Worm (Caenorhabditis elegans): Measurements from ENCODE around the gene hif-1.

hif-1 gene

DNA sequence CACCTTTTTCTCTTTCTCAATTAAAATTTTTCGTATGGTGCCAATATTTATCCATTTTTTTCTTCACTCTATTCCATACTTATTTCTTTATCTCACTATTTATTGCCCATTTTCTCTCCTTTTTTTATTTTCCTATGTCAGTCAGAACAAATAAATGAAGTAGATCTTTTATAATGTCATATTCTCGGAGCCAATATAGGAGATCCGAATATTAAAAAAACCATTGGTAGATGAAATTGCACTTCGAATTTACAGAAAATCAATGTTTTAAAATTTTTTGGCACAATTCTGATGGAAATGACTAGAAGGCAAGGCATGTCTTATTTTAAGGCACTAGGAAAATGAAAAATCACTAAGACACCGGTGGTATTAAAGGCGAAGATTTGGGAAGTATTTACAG is 10.4 kb downstream of the hif-1 start:
- no peak for TF ChIP-seq unc-62 (GFP tag; optimal IDR thresholded peaks at IDR 0.05)

DNA sequence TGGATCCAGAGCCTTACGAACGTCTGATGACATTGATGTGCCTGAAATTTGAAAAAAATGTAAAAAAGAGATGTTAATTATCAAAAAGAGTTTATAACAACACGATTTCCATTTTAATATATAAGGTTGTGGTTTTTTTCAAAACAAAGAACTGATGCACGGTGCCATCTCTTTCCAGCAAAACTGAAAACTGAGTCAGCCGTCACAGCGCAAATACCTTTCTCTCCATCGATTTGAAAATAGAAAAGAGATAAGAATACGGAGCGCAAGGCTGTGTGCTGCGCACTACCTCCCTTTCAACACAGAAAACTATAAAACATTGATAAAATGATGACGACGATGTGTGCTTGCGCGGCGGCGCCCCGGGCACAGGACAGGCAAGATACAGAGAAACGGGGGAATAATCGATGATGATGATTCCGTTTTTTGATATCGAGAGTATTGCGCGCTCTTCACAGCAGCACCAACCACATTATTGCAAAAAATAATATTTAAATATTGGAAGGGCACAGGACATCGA is 12.2 kb downstream of the hif-1 start, which contains the start of gene Y44A6D.3:
Gene Y44A6D.3, minus strand, starts transcription at position 51 of the 520 bp plus-strand sequence.
- no peak for TF ChIP-seq unc-62 (GFP tag; optimal IDR thresholded peaks at IDR 0.05)

DNA sequence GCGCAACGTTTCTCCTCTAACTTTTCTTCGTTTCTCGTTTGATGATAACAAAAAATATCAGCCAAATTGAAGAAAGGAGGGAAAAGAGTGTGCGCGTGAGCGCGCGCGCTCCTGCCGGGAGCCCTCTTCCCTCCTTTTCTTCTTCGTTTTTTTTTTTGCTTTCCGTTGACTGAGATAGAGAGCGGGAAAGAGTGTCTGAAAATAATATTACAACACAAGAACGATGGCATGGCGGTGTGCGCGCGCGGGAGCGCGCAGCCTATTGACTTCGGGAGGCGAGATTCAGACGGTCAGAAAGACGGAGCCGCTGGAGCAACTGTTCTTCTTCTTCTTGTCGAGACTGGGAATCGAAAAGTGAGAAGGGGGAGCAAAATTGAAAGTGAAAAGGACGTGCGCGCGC is 13.6 kb downstream of the hif-1 start:
- no peak for TF ChIP-seq unc-62 (GFP tag; optimal IDR thresholded peaks at IDR 0.05)

DNA sequence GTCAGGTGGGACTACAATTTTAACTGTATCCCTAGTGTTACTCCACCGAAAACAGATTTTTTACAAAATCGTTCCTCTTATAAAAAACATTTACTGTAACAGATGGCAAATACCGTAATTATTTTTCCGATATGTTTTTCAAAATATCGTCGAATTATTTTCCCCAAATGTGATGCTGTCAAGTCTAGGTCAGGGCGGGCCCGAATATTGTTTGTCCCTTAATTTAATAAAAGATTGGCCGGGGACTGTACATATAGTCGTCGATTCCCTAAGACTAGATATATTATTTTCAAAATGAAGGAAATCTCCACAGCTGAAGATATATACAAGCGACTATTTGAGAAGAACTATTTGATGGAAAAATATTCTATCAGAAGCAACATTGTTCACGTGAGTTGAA is 17.7 kb downstream of the hif-1 start, which contains the start of gene sdf-9:
Gene sdf-9, plus strand, starts transcription at position 301 of the 400 bp plus-strand sequence.
- no peak for TF ChIP-seq unc-62 (GFP tag; optimal IDR thresholded peaks at IDR 0.05)

DNA sequence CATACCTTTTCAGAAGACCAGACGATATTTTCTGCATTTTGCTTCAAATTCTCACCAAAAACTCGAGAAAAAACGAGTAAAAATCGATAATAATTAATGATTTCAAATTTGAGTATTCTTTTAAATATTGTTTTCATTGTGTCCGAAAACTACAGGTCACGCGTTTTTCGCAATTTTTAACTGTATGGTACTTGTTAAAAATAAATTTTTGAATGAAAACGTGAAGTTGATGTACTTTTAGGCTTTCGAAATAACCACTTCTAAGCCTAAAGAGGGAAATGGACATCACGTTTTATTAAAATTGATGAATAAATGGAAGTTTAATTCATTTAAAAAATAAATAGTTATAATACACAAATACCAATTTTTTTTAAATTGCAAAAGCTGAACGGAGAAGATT is 22.7 kb downstream of the hif-1 start, which contains the start of gene Y44A6D.5:
Gene Y44A6D.5, minus strand, starts transcription at position 101 of the 400 bp plus-strand sequence.
- no peak for TF ChIP-seq unc-62 (GFP tag; optimal IDR thresholded peaks at IDR 0.05)

DNA sequence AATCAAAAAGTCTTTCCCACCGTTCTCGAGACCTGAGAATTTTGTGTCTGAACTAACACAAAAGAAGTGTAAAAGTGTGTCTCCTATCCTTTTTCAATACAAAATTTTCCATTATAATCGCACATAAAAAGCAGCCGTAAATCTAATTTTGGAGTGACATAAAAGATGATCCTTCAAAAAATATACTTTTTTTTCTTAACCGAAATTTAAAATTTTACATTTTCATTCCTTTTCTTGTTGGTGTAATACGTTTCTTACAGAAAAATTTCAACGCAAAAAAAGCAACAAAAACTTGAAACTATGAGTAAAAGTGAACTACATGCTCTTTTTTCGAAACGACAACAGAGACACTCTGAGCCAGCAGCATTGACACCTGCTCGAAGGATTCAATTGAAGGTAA is 26.8 kb downstream of the hif-1 start, which contains the start of gene Y44A6D.6:
Gene Y44A6D.6, plus strand, starts transcription at position 301 of the 400 bp plus-strand sequence.
- TF ChIP-seq unc-62 (GFP tag; optimal IDR thresholded peaks at IDR 0.05) = no peak

DNA sequence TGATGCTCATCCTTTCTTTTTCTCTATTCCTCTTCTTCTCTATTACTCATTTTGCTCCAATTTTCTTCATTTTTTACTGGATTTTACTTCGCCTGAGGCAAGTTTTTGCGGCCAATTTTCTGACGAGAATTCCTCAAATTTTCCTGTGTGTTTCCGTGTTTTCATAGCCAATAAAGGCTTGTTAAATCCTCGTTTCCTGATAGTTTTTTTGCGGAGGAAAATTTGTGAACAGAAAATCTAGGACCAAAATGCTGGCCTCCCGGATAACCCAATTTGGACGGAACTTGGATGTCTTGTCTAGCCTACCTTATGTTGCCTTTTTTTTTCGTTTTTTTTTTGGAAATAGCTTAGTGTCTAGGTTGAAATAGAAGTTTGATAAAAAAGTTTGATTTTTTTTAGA is 33.4 kb downstream of the hif-1 start:
- no peak for TF ChIP-seq unc-62 (GFP tag; optimal IDR thresholded peaks at IDR 0.05)

DNA sequence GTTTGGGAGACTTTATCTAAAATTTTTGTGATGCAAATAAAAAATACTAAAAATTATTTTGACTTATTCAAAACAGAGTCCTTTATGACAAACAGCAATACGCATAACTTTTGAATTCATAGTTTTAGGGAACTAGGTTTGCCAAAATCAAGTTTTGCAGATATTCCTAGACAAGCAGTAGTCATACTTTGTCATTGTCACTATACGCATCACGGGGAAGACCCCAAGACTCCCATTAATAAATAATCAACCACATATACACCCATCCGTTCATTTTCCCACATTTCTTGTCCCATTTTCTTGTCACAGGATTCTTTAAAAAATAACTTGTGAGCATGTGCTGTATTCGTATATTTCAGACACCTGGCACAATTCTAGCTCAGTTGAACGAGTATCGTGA is 34.2 kb downstream of the hif-1 start, which contains the start of gene Y44A6D.7:
Gene Y44A6D.7, plus strand, starts transcription at position 301 of the 400 bp plus-strand sequence.
- TF ChIP-seq unc-62 (GFP tag; optimal IDR thresholded peaks at IDR 0.05) = no peak

DNA sequence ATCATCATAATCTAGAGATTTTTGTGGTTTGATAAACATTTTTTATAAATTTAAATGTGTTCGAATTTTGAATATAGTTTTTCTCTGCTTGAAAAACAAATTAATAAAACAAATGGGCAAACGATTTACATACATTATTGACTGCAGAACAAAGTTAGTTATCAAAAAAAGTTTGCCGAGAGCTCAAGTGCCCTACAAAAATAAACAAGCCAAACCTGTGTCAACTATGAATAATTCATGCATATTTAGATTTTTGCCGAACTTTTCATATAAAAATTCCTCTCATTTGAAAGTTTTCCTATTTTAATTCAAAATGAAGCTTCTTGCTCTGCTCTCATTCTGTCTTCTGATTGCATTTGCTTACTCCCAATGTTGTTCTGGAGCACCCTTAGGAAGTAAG is 35.6 kb downstream of the hif-1 start, which contains the start of gene sshk-1:
Gene sshk-1, plus strand, starts transcription at position 301 of the 400 bp plus-strand sequence.
- no peak for TF ChIP-seq unc-62 (GFP tag; optimal IDR thresholded peaks at IDR 0.05)

DNA sequence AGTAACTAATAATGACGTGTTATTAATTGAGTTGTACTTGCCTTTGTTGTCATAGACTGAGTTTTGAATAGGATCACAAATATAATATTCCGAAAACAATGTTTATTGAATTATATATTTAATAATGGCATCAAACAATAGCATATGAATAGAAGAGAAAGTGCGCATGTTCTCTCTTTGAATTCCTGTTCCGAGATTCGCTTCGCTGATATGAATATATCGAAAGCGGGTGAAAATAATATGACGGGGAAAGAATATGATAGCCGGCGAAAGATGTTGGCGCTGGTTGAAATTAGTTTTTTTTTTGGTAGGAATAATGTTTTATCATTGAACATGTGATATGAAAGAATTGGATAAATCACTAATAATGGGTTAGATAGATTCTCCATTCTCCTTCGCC is 39.8 kb downstream of the hif-1 start, which contains the start of gene T03D8.6:
Gene T03D8.6, minus strand, starts transcription at position 298 of the 400 bp plus-strand sequence.
- no peak for TF ChIP-seq unc-62 (GFP tag; optimal IDR thresholded peaks at IDR 0.05)

DNA sequence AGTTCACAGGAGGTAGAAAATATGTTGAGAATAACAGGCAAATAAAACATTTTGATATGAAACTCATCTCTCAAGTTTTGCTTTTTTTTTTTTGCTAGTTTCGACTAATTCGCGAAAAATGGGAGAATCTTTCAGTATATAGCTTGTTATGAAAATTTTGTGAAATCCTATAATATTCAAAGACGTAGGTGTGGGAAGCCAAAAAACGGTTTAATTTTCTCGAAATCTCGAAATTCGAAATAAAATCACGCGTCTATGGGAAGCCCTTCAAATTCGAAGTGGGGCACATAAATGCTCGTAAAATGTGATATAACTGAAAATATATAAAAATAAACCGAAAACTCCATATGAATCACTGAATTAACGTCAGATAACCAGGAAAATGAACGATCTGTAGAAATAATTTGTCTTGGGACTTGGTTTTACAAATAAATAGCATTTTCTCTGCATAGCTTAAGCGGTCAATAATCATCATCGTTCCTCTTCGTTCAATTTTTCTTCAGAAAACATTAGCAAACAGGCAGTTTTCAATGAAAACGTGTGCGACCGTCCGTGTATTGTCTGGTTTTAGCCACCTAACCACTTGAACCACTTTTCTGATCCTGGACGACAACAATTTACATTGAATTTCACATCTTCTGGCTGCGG is 44.9 kb downstream of the hif-1 start, which contains the start of the genes gcy-22 and grl-14:
Gene gcy-22, minus strand, starts transcription at position 101 of the 648 bp plus-strand sequence.
Gene grl-14, plus strand, starts transcription at position 598 of the 648 bp plus-strand sequence.
- no peak for TF ChIP-seq unc-62 (GFP tag; optimal IDR thresholded peaks at IDR 0.05)

DNA sequence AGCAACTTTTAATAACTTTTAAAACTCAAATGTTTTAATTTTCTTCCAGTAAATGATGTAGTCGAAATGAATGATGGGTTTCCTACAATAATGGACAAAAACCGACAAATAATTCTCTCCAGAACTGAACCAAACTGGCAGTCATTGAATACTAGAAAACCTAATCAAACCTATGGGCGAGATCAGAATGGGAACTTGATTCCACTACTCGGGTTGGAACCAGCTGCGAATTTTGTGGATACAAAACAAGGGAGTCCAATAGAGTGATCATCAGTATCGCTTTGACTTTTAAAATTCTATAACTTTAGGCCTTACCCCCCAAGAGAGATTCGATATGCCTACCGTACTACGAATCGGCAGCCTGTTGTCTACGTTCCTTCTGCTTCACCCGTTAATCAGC is 46.4 kb downstream of the hif-1 start:
- no peak for TF ChIP-seq unc-62 (GFP tag; optimal IDR thresholded peaks at IDR 0.05)

DNA sequence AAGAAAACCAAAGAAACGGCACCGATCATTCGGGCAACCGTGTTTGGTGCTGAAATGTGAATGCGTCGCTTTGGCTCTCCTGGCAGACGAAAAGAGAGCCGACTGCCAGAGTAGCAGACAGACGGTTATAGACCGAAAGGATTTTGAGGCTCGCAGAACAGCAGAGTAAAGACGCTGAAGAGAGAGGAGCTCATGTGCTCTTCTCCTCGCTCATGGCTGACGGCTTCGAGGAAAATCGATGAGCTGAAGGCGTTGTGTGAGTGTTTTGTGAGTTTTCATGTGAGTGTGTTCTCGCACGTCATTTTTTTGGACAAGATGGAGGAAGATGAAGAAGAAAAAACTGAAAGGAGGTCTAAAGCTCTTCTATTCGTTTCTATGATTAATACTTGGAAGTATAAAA is 48.6 kb downstream of the hif-1 start, which contains the start of gene sbt-1:
Gene sbt-1, minus strand, starts transcription at position 62 of the 400 bp plus-strand sequence.
- no peak for TF ChIP-seq unc-62 (GFP tag; optimal IDR thresholded peaks at IDR 0.05)

DNA sequence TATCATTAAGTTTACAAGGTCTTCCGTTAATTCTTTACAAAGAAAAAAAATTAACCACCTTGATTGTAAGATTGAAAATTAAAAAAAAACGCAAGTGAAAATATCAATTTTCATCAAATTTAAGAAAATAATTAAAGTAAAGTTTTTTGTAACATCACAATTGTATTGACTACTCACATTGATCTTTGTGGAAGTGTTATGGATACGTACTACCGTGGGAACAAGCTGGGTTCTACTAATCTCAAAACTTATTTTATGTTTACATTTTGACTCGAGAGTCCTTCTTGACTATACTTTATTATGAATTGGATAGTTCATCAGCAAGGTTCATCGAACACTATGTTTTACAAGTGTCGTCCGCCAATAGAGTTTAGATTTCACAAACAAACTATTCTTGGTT is 49.3 kb downstream of the hif-1 start, which contains the start of gene num-1:
Gene num-1, plus strand, starts transcription at position 301 of the 400 bp plus-strand sequence.
- TF ChIP-seq unc-62 (GFP tag; optimal IDR thresholded peaks at IDR 0.05) = no peak

DNA sequence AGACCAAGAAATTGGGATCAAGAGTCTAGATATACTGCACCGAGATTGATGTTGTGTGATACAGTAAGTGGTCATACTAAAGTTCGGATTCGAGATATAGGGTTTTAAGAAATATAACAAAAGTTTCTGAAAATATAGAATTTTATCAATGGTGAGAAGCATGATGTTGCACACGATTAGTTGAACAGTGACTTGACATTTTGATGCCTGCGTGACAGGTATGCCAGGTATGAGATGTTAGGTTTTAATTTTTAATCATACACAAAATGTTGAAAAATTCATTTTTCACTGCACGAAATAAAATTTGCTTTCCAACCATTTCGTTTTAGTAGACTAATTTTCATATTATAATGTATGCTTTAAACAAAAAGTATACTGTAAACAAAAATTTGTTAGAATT is 50.2 kb downstream of the hif-1 start:
- no peak for TF ChIP-seq unc-62 (GFP tag; optimal IDR thresholded peaks at IDR 0.05)

DNA sequence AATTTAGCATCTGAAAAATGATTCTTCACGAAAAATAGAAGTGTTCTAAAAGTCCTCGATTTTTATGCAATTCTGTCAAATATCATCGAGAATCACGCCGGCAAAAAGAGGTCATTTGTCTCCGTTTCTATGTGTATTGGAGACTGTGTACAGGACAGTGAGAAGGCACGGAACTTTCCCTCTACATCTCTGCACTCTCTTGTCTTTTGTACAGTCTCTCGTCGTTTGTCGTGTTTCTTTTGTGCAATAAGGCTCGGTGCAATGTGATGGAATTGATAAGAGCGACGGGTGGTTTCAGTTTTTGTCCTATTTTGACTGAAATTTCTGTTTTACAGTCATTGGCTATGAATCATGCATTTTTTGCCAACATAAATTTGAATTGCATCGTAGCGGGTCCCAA is 51.7 kb downstream of the hif-1 start:
- no peak for TF ChIP-seq unc-62 (GFP tag; optimal IDR thresholded peaks at IDR 0.05)

DNA sequence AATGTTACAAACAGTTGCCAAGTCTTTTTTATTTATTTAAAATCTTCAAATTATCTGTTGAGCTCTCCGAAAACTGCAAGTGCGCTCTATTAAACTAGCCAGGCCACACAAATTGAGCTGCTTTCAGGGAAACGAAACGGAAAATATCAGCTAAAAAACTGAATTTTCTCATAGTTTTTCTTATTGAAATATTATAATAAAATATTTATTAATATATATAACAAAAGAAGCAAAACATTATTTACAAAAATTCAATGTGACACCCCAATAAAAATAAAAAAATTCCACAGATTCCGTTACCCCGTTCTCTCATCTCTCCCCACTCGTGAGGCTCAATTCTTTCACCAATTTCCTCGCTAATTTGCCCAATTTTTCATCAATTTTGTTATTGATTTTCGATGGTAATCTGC is 52.4 kb downstream of the hif-1 start:
- no peak for TF ChIP-seq unc-62 (GFP tag; optimal IDR thresholded peaks at IDR 0.05)
